Fruit fly (Drosophila melanogaster): ENCODE data around the gene D19B.

The D19B gene

DNA sequence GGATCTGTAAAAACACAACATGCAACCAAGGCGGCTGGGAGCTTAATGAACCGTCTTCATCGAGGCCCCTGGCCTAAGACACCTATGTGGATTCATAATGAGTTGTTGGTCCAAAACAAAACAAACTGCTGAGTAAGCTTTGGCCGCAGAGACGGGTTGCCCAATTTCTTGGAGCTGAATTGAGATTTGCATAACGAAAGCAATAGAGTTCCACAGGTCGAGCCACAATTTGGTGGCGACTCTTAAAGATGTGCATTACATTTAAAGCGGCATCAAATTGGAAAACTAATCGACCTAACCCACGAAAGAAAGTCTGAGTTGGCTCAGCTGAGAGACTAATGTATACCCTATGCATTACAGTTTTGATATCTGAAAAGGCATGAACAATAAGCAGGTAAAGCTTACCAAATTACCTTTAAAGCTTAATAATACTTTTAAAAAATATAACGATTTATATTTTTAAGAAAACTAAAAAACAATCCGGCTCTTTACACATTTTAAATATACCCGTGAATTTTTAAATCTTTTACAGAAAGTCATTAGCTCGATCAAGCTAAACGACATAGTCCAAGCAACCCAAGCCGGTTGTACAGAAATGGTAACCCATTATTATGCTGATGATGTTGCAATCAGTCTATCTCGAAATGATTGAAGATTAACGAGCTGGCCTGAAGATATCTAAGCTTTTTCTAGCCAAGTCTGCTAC is 27.2 kb downstream of the D19B start, which contains the start of gene CG13297 (continued):
- TF ChIP-seq CG6813 (GFP tag; optimal IDR thresholded peaks at IDR 0.05), result peak; percentile 17
- no peak for TF ChIP-seq Antp (GFP tag; optimal IDR thresholded peaks at IDR 0.05)
- TF ChIP-seq hb (GFP tag; IDR thresholded peaks at IDR 0.05; ENCODE audit: partially characterized antibody), result no peak
- no peak for TF ChIP-seq vfl (GFP tag; optimal IDR thresholded peaks at IDR 0.05)
- peak; percentile 66 for TF ChIP-seq nmo (GFP tag; optimal IDR thresholded peaks at IDR 0.05)
- peak in 1 of 2 experiments; percentile 76 for TF ChIP-seq Hr78 (GFP tag; optimal IDR thresholded peaks at IDR 0.05)
- no peak for TF ChIP-seq CG2875 (GFP tag; optimal IDR thresholded peaks at IDR 0.05)
- TF ChIP-seq wdn (GFP tag; IDR thresholded peaks at IDR 0.05), result no peak
- no peak for TF ChIP-seq Gug (GFP tag; IDR thresholded peaks at IDR 0.05)
- TF ChIP-seq Chrac-16 (GFP tag; optimal IDR thresholded peaks at IDR 0.05), result no peak
- no peak for TF ChIP-seq CG12744 (GFP tag; optimal IDR thresholded peaks at IDR 0.05)
- no peak for TF ChIP-seq HLHmδ (GFP tag; optimal IDR thresholded peaks at IDR 0.05)
- no peak for TF ChIP-seq aop (GFP tag; IDR thresholded peaks at IDR 0.05)
- TF ChIP-seq Awh (GFP tag; IDR thresholded peaks at IDR 0.05), result 0 out of 2 replicates have a peak, but pooled peaks have one; percentile 40
- no peak for TF ChIP-seq tx (GFP tag; optimal IDR thresholded peaks at IDR 0.05)
- TF ChIP-seq emc (GFP tag; optimal IDR thresholded peaks at IDR 0.05), result no peak
- peak; percentile 38 for TF ChIP-seq Fer1 (GFP tag; optimal IDR thresholded peaks at IDR 0.05)
- no peak for TF ChIP-seq ara (GFP tag; IDR thresholded peaks at IDR 0.05)
- TF ChIP-seq CG4854 (GFP tag; optimal IDR thresholded peaks at IDR 0.05), result no peak
- peak; percentile 85 for TF ChIP-seq CG13296 (GFP tag; optimal IDR thresholded peaks at IDR 0.05)
- TF ChIP-seq CG14710 (tag; optimal IDR thresholded peaks at IDR 0.05), result peak; percentile 8
- TF ChIP-seq CG10274 (GFP tag; optimal IDR thresholded peaks at IDR 0.05), result no peak
- TF ChIP-seq Dad (GFP tag; optimal IDR thresholded peaks at IDR 0.05), result no peak
- peak; percentile 50; the same call in 1 of the 2 replicates for TF ChIP-seq lmd (GFP tag; IDR thresholded peaks at IDR 0.05)
- TF ChIP-seq Rfx (GFP tag; IDR thresholded peaks at IDR 0.05), result 0 out of 2 replicates have a peak, but pooled peaks have one; percentile 22
- no peak for TF ChIP-seq YL-1 (GFP tag; optimal IDR thresholded peaks at IDR 0.05)
- no peak for TF ChIP-seq CG2129 (GFP tag; IDR thresholded peaks at IDR 0.05; ENCODE audit: partially characterized antibody)
- TF ChIP-seq CG15073 (GFP tag; optimal IDR thresholded peaks at IDR 0.05), result no peak
- TF ChIP-seq CG17385 (GFP tag; optimal IDR thresholded peaks at IDR 0.05), result peak; percentile 20
- TF ChIP-seq Dp (GFP tag; optimal IDR thresholded peaks at IDR 0.05), result no peak
- TF ChIP-seq CG7556 (GFP tag; optimal IDR thresholded peaks at IDR 0.05), result peak; percentile 55
- no peak for TF ChIP-seq dmrt11E (tag; optimal IDR thresholded peaks at IDR 0.05)
- no peak for TF ChIP-seq seq (GFP tag; IDR thresholded peaks at IDR 0.05)
- TF ChIP-seq CG17829 (tag; optimal IDR thresholded peaks at IDR 0.05), result peak; percentile 61
- TF ChIP-seq slbo (GFP tag; IDR thresholded peaks at IDR 0.05), result no peak
- TF ChIP-seq Opbp (GFP tag; IDR thresholded peaks at IDR 0.05; ENCODE audit: partially characterized antibody), result no peak
- peak; percentile 88 for TF ChIP-seq dmrt99B (tag; optimal IDR thresholded peaks at IDR 0.05)
- no peak for TF ChIP-seq amos (GFP tag; IDR thresholded peaks at IDR 0.05; ENCODE audit: partially characterized antibody)
- TF ChIP-seq CG2712 (tag; optimal IDR thresholded peaks at IDR 0.05), result peak; percentile 78
- no peak for TF ChIP-seq hkb (optimal IDR thresholded peaks at IDR 0.05)
- TF ChIP-seq hkb (GFP tag; IDR thresholded peaks at IDR 0.05), result peak; percentile 65; the same call in 1 of the 2 replicates
- TF ChIP-seq CoRest (tag; optimal IDR thresholded peaks at IDR 0.05), result peak; percentile 69
- no peak for TF ChIP-seq maf-S (GFP tag; optimal IDR thresholded peaks at IDR 0.05)
- TF ChIP-seq h (optimal IDR thresholded peaks at IDR 0.05), result no peak
- no peak for TF ChIP-seq Ravus (GFP tag; IDR thresholded peaks at IDR 0.05)
- TF ChIP-seq Dll (GFP tag; IDR thresholded peaks at IDR 0.05; ENCODE audit: partially characterized antibody), result no peak
- TF ChIP-seq CG32767 (GFP tag; IDR thresholded peaks at IDR 0.05), result peak; percentile 69; the same call in 1 of the 2 replicates
- no peak for TF ChIP-seq gro (GFP tag; optimal IDR thresholded peaks at IDR 0.05)
- no peak for TF ChIP-seq cad (GFP tag; optimal IDR thresholded peaks at IDR 0.05)
- no peak for TF ChIP-seq CG42726 (GFP tag; IDR thresholded peaks at IDR 0.05; ENCODE audit: partially characterized antibody)

Data from whole organism, embryonic.